Worm (Caenorhabditis elegans): ENCODE results near the gene srx-42.

srx-42 gene

ce11 chrV:13961927-13962419 is 41.1 kb downstream of the srx-42 start, which contains the start of the genes algn-13 and R10D12.13 (continued):
- TF ChIP-seq ZK337.2 (GFP tag; IDR thresholded peaks at IDR 0.05): no peak
- peak; percentile 58; the same call in 1 of the 2 replicates for TF ChIP-seq T26A8.4 (GFP tag; IDR thresholded peaks at IDR 0.05)
- TF ChIP-seq ceh-82 (tag; optimal IDR thresholded peaks at IDR 0.05): no peak
- no peak for TF ChIP-seq zip-11 (GFP tag; IDR thresholded peaks at IDR 0.05)
- no peak for TF ChIP-seq unc-62 (GFP tag; optimal IDR thresholded peaks at IDR 0.05 in 1 of 2)
- no peak for TF ChIP-seq unc-62 (tag; optimal IDR thresholded peaks at IDR 0.05)
- TF ChIP-seq hif-1 (tag; optimal IDR thresholded peaks at IDR 0.05): peak in 1 of 2 experiments; percentile 10
- no peak for TF ChIP-seq daf-8 (GFP tag; IDR thresholded peaks at IDR 0.05)
- TF ChIP-seq mes-2 (tag; optimal IDR thresholded peaks at IDR 0.05; ENCODE audit: poor library complexity, severe bottlenecking): peak; percentile 93
- TF ChIP-seq snpc-1.2 (GFP tag; IDR thresholded peaks at IDR 0.05): peak; percentile 61; the same call in 1 of the 2 replicates
- TF ChIP-seq nhr-48 (tag; optimal IDR thresholded peaks at IDR 0.05): no peak
- TF ChIP-seq arid-1 (GFP tag; conservative IDR thresholded peaks at IDR 0.05): peak; percentile 56; the same call in 1 of the 2 replicates
- no peak for TF ChIP-seq daf-16 (GFP tag; optimal IDR thresholded peaks at IDR 0.05)
- TF ChIP-seq daf-16 (tag; optimal IDR thresholded peaks at IDR 0.05): peak; percentile 27
- TF ChIP-seq madf-5 (GFP tag; IDR thresholded peaks at IDR 0.05): no peak
- no peak for TF ChIP-seq zip-2 (tag; optimal IDR thresholded peaks at IDR 0.05)
- TF ChIP-seq jun-1 (tag; optimal IDR thresholded peaks at IDR 0.05): no peak
- no peak for TF ChIP-seq hlh-30 (tag; optimal IDR thresholded peaks at IDR 0.05; ENCODE audit: insufficient read depth)
- peak; percentile 73; the same call in 1 of the 2 replicates for TF ChIP-seq pha-4 (GFP tag; IDR thresholded peaks at IDR 0.05)
- no peak for TF ChIP-seq pha-4 (tag; optimal IDR thresholded peaks at IDR 0.05)
- TF ChIP-seq ctbp-1 (GFP tag; IDR thresholded peaks at IDR 0.05): peak; percentile 43; the same call in 1 of the 2 replicates
- no peak for TF ChIP-seq set-16 (GFP tag; IDR thresholded peaks at IDR 0.05)
- TF ChIP-seq mdt-29 (GFP tag; IDR thresholded peaks at IDR 0.05): no peak
- peak; percentile 1 for TF ChIP-seq nhr-11 (tag; optimal IDR thresholded peaks at IDR 0.05)
- TF ChIP-seq ces-1 (GFP tag; optimal IDR thresholded peaks at IDR 0.05): peak; percentile 5
- peak; percentile 81 for TF ChIP-seq aha-1 (tag)
- no peak for TF ChIP-seq lsy-2 (tag; optimal IDR thresholded peaks at IDR 0.05)
- no peak for TF ChIP-seq F26F4.8 (GFP tag; conservative IDR thresholded peaks at IDR 0.05)
- no peak for TF ChIP-seq tag-97 (GFP tag; IDR thresholded peaks at IDR 0.05)
- TF ChIP-seq Y5F2A.4 (GFP tag; optimal IDR thresholded peaks at IDR 0.05): no peak
- TF ChIP-seq nhr-42 (GFP tag; IDR thresholded peaks at IDR 0.05): no peak
- 0 out of 2 replicates have a peak, but pooled peaks have one; percentile 32 for TF ChIP-seq Y48G9A.11 (GFP tag; IDR thresholded peaks at IDR 0.05)
- peak; percentile 63 for TF ChIP-seq hmg-1.1 (GFP tag; IDR thresholded peaks at IDR 0.05)
- peak; percentile 7 for TF ChIP-seq lin-13 (GFP tag; optimal IDR thresholded peaks at IDR 0.05)
- peak; percentile 19 for TF ChIP-seq nhr-102 (tag; optimal IDR thresholded peaks at IDR 0.05)
- TF ChIP-seq spr-3 (GFP tag; optimal IDR thresholded peaks at IDR 0.05): no peak
- TF ChIP-seq daf-19 (GFP tag; conservative IDR thresholded peaks at IDR 0.05): no peak
- TF ChIP-seq madf-9 (GFP tag; conservative IDR thresholded peaks at IDR 0.05): no peak
- no peak for TF ChIP-seq sdz-12 (GFP tag; optimal IDR thresholded peaks at IDR 0.05)
- TF ChIP-seq T20F7.1 (GFP tag; optimal IDR thresholded peaks at IDR 0.05): no peak
- TF ChIP-seq nhr-28 (tag; optimal IDR thresholded peaks at IDR 0.05): peak; percentile 19
- TF ChIP-seq fkh-10 (GFP tag; optimal IDR thresholded peaks at IDR 0.05): no peak
- no peak for TF ChIP-seq dmd-9 (GFP tag; IDR thresholded peaks at IDR 0.05)
- TF ChIP-seq zag-1 (tag; optimal IDR thresholded peaks at IDR 0.05): no peak
- TF ChIP-seq fos-1 (tag; optimal IDR thresholded peaks at IDR 0.05): no peak
- TF ChIP-seq F44E2.7 (GFP tag; IDR thresholded peaks at IDR 0.05): no peak
- peak; percentile 32 for TF ChIP-seq rbr-2 (tag; optimal IDR thresholded peaks at IDR 0.05)
- no peak for TF ChIP-seq mep-1 (tag; optimal IDR thresholded peaks at IDR 0.05)
- TF ChIP-seq lin-39 (tag; optimal IDR thresholded peaks at IDR 0.05): no peak
- no peak for TF ChIP-seq D1046.2 (GFP tag; IDR thresholded peaks at IDR 0.05)
- TF ChIP-seq Y75B8A.6 (GFP tag; IDR thresholded peaks at IDR 0.05): no peak
- no peak for TF ChIP-seq ZK546.5 (tag; optimal IDR thresholded peaks at IDR 0.05)
